Fruit fly (Drosophila melanogaster) whole organism, embryonic: ENCODE results near the gene CG44362.

Source experiments
- Blimp-1 ChIP-seq: fragments of 200-800 bp; sonication (Bioruptor generic); optimal IDR thresholded peaks from 3 replicates; lab custom pipeline; 2018; ENCODE audit warnings: missing biosample characterization, missing genetic modification characterization, mild to moderate bottlenecking, moderate library complexity, missing genetic modification reagents
- CG10462 ChIP-seq: fragments of 200-800 bp; sonication (Bioruptor generic); optimal IDR thresholded peaks from 2 replicates; lab custom pipeline; 2016; ENCODE audit warnings: missing biosample characterization, missing genetic modification characterization
- CG10979 ChIP-seq: fragments of 200-800 bp; sonication (Bioruptor generic); optimal IDR thresholded peaks from 2 replicates; lab custom pipeline; 2018; ENCODE audit warnings: missing biosample characterization, mild to moderate bottlenecking, missing genetic modification characterization, moderate library complexity
- CG14710 ChIP-seq: fragments of 200-800 bp; sonication (Bioruptor generic); optimal IDR thresholded peaks from 3 replicates; lab custom pipeline; 2019; ENCODE audit warnings: missing biosample characterization, mild to moderate bottlenecking, missing genetic modification characterization, moderate library complexity
- CG15601 ChIP-seq: fragments of 200-800 bp; sonication (Bioruptor generic); optimal IDR thresholded peaks from 3 replicates; lab custom pipeline; 2019; ENCODE audit warnings: missing biosample characterization, mild to moderate bottlenecking, missing genetic modification characterization, moderate library complexity
- CG18262 ChIP-seq: fragments of 200-800 bp; optimal IDR thresholded peaks from 3 replicates; lab custom pipeline; 2019; ENCODE audit warnings: missing biosample characterization, mild to moderate bottlenecking, missing genetic modification characterization, moderate library complexity
- CG1832 ChIP-seq: fragments of 200-800 bp; sonication (Bioruptor generic); optimal IDR thresholded peaks from 2 replicates; lab custom pipeline; 2017; ENCODE audit warnings: missing biosample characterization, mild to moderate bottlenecking, missing genetic modification characterization, inconsistent platforms
- CG30431 ChIP-seq: fragments of 200-800 bp; sonication (Bioruptor generic); optimal IDR thresholded peaks from 2 replicates; lab custom pipeline; 2017; ENCODE audit warnings: missing biosample characterization, missing genetic modification characterization
- CG4424 ChIP-seq: fragments of 200-800 bp; sonication (Bioruptor generic); optimal IDR thresholded peaks from 3 replicates; lab custom pipeline; 2016; ENCODE audit warnings: missing biosample characterization, missing genetic modification characterization
- CG6175 ChIP-seq: fragments of 200-800 bp; sonication (Bioruptor generic); IDR thresholded peaks from 3 replicates; pipeline ENCODE4 v1.3.6; 2022; ENCODE audit warnings: missing biosample characterization, missing genetic modification characterization
- CG6254 ChIP-seq: fragments of 200-800 bp; sonication (Bioruptor generic); optimal IDR thresholded peaks from 3 replicates; lab custom pipeline; 2017; ENCODE audit warnings: mild to moderate bottlenecking, missing biosample characterization, missing genetic modification reagents, missing genetic modification characterization
- CG6689 ChIP-seq: fragments of 200-800 bp; sonication (Bioruptor generic); IDR thresholded peaks from 2 replicates; pipeline ENCODE4 v1.3.6; 2022; ENCODE audit warnings: missing biosample characterization, missing genetic modification characterization
- CG7556 ChIP-seq: fragments of 200-800 bp; sonication (Bioruptor generic); optimal IDR thresholded peaks from 2 replicates; lab custom pipeline; 2017; ENCODE audit warnings: missing biosample characterization, mild to moderate bottlenecking, missing genetic modification characterization
- CG7839 ChIP-seq: fragments of 200-800 bp; sonication (Bioruptor generic); optimal IDR thresholded peaks from 3 replicates; lab custom pipeline; 2018; ENCODE audit warnings: missing biosample characterization, mild to moderate bottlenecking, missing genetic modification characterization, moderate library complexity
- CG8388 ChIP-seq: fragments of 200-800 bp; sonication (Bioruptor generic); optimal IDR thresholded peaks from 2 replicates; lab custom pipeline; 2019; ENCODE audit warnings: missing biosample characterization, mild to moderate bottlenecking, missing genetic modification characterization, moderate library complexity
- D ChIP-seq, 2 experiments: fragments of 200-800 bp in 1 of 2; fragments of >200 bp in 1 of 2; sonication (Bioruptor generic) in 1 of 2; optimal IDR thresholded peaks; 2 replicates in 1 of 2; 3 replicates in 1 of 2; lab custom pipeline; 2017; ENCODE audit warnings: mild to moderate bottlenecking in 1 of 2, missing biosample characterization in 1 of 2, missing genetic modification characterization in 1 of 2, missing genetic modification reagents in 1 of 2
- E2f2 ChIP-seq: fragments of 200-800 bp; sonication (Bioruptor generic); IDR thresholded peaks from 2 replicates; pipeline ENCODE4 v1.3.6; 2022; ENCODE audit warnings: missing biosample characterization, missing genetic modification characterization
- Hr3 ChIP-seq: fragments of 200-800 bp; sonication (Bioruptor generic); optimal IDR thresholded peaks from 3 replicates; lab custom pipeline; 2016; ENCODE audit warnings: missing biosample characterization, missing genetic modification characterization
- Med ChIP-seq: fragments of 200-800 bp; sonication (Bioruptor generic); peaks from one replicate; lab custom pipeline; 2016; ENCODE audit warnings: missing biosample characterization, missing genetic modification characterization, mild to moderate bottlenecking, inconsistent platforms, moderate library complexity
- NFAT ChIP-seq: fragments of 200-800 bp; sonication (Bioruptor generic); IDR thresholded peaks from 2 replicates; pipeline ENCODE4 v1.3.6; 2022; ENCODE audit warnings: missing biosample characterization, missing genetic modification characterization
- Oli ChIP-seq: fragments of 200-800 bp; sonication (Bioruptor generic); optimal IDR thresholded peaks from 2 replicates; lab custom pipeline; 2018; ENCODE audit warnings: missing biosample characterization, mild to moderate bottlenecking, missing genetic modification characterization, moderate library complexity
- Scr ChIP-seq: fragments of 200-800 bp; sonication (Bioruptor generic); IDR thresholded peaks from 2 replicates; pipeline ENCODE4 v1.3.6; 2022; ENCODE audit warnings: missing biosample characterization, missing genetic modification characterization; ENCODE audit not compliant: partially characterized antibody
- Sox100B ChIP-seq: fragments of 200-800 bp; sonication (Bioruptor generic); optimal IDR thresholded peaks from 3 replicates; lab custom pipeline; 2018; ENCODE audit warnings: missing biosample characterization, mild to moderate bottlenecking, missing genetic modification characterization
- abd-A ChIP-seq: fragments of 200-800 bp; sonication (Bioruptor generic); optimal IDR thresholded peaks from 3 replicates; lab custom pipeline; 2019; ENCODE audit warnings: missing biosample characterization, mild to moderate bottlenecking, missing genetic modification characterization, moderate library complexity
- cg ChIP-seq: fragments of 200-800 bp; sonication (Bioruptor generic); optimal IDR thresholded peaks from 3 replicates; lab custom pipeline; 2019; ENCODE audit warnings: missing biosample characterization, mild to moderate bottlenecking, missing genetic modification characterization, moderate library complexity
- chm ChIP-seq: fragments of 200-800 bp; sonication (Bioruptor generic); IDR thresholded peaks from 2 replicates; pipeline ENCODE4 v1.3.6; 2022; ENCODE audit warnings: missing biosample characterization, missing genetic modification characterization
- crol ChIP-seq: fragments of 200-800 bp; sonication (Bioruptor generic); IDR thresholded peaks from 2 replicates; pipeline ENCODE4 v1.3.6; 2022; ENCODE audit warnings: missing biosample characterization, missing genetic modification characterization
- dmrt11E ChIP-seq: fragments of 200-800 bp; sonication (Bioruptor generic); optimal IDR thresholded peaks from 3 replicates; lab custom pipeline; 2018; ENCODE audit warnings: missing biosample characterization, mild to moderate bottlenecking, missing genetic modification characterization, moderate library complexity
- fd96Cb ChIP-seq: fragments of 200-800 bp; sonication (Bioruptor generic); optimal IDR thresholded peaks from 2 replicates; lab custom pipeline; 2018; ENCODE audit warnings: missing biosample characterization, mild to moderate bottlenecking, missing genetic modification characterization, moderate library complexity
- gce ChIP-seq: fragments of 200-800 bp; sonication (Bioruptor generic); IDR thresholded peaks from 3 replicates; pipeline ENCODE4 v1.3.6; 2022; ENCODE audit warnings: missing biosample characterization, missing genetic modification characterization
- gem ChIP-seq: fragments of 200-800 bp; sonication (Bioruptor generic); optimal IDR thresholded peaks from 2 replicates; lab custom pipeline; 2019; ENCODE audit warnings: missing biosample characterization, mild to moderate bottlenecking, missing genetic modification characterization, moderate library complexity
- gsb-n ChIP-seq: fragments of 200-800 bp; sonication (Bioruptor generic); optimal IDR thresholded peaks from 3 replicates; lab custom pipeline; 2018; ENCODE audit warnings: missing biosample characterization, mild to moderate bottlenecking, missing genetic modification characterization
- hkb ChIP-seq, 2 experiments: fragments of 200-800 bp in 1 of 2; fragments of >200 bp in 1 of 2; sonication (Bioruptor generic) in 1 of 2; IDR thresholded peaks in 1 of 2; optimal IDR thresholded peaks in 1 of 2; 2 replicates each; pipeline versions ENCODE4 v1.3.6 to Lab custom; 2017 to 2022; ENCODE audit warnings: missing biosample characterization in 1 of 2, missing genetic modification characterization in 1 of 2
- lola ChIP-seq, 3 experiments: fragments of >200 bp in 2 of 3; fragments of 200-800 bp in 1 of 3; sonication (Bioruptor generic) in 1 of 3; optimal IDR thresholded peaks; 2 replicates each; lab custom pipeline; 2017 to 2019; ENCODE audit warnings: missing biosample characterization in 3 of 3, missing genetic modification characterization in 3 of 3, mild to moderate bottlenecking in 1 of 3, moderate library complexity in 1 of 3
- lov ChIP-seq, 2 experiments: fragments of 200-800 bp in 1 of 2; fragments of >200 bp in 1 of 2; sonication (Bioruptor generic) in 1 of 2; IDR thresholded peaks in 1 of 2; optimal IDR thresholded peaks in 1 of 2; 2 replicates in 1 of 2; 3 replicates in 1 of 2; pipeline versions ENCODE4 v1.3.6 to Lab custom; 2017 to 2022; ENCODE audit warnings: missing biosample characterization in 1 of 2, missing genetic modification characterization in 1 of 2
- nmo ChIP-seq: fragments of 200-800 bp; sonication (Bioruptor generic); optimal IDR thresholded peaks from 2 replicates; lab custom pipeline; 2018; ENCODE audit warnings: missing biosample characterization, mild to moderate bottlenecking, missing genetic modification characterization, moderate library complexity
- otp ChIP-seq: fragments of 200-800 bp; sonication (Bioruptor generic); IDR thresholded peaks from 3 replicates; pipeline ENCODE4, ENCODE4 v1.3.6; 2022; ENCODE audit warnings: missing biosample characterization, missing genetic modification characterization
- sd ChIP-seq: fragments of 200-800 bp; sonication (Bioruptor generic); optimal IDR thresholded peaks from 3 replicates; lab custom pipeline; 2018; ENCODE audit warnings: missing biosample characterization, mild to moderate bottlenecking, missing genetic modification characterization, moderate library complexity
- slou ChIP-seq: fragments of 200-800 bp; sonication (Bioruptor generic); optimal IDR thresholded peaks from 3 replicates; lab custom pipeline; 2016; ENCODE audit warnings: missing biosample characterization, missing genetic modification characterization
- sob ChIP-seq: fragments of 200-800 bp; sonication (Bioruptor generic); IDR thresholded peaks from 2 replicates; pipeline ENCODE4 v1.3.6; 2022; ENCODE audit warnings: missing biosample characterization, missing genetic modification characterization
- sqz ChIP-seq: fragments of 200-800 bp; sonication (Bioruptor generic); optimal IDR thresholded peaks from 3 replicates; lab custom pipeline; 2018; ENCODE audit warnings: missing biosample characterization, mild to moderate bottlenecking, missing genetic modification characterization
- sr ChIP-seq: fragments of 200-800 bp; sonication (Bioruptor generic); IDR thresholded peaks from 3 replicates; pipeline ENCODE4 v1.3.6; 2022; ENCODE audit warnings: missing biosample characterization, missing genetic modification characterization
- stc ChIP-seq: fragments of 200-800 bp; sonication (Bioruptor generic); IDR thresholded peaks from 2 replicates; pipeline ENCODE4 v1.3.6; 2022; ENCODE audit warnings: missing biosample characterization, missing genetic modification characterization
- trem ChIP-seq: fragments of 200-800 bp; optimal IDR thresholded peaks from 3 replicates; lab custom pipeline; 2019; ENCODE audit warnings: missing biosample characterization, mild to moderate bottlenecking, missing genetic modification characterization, moderate library complexity
- vvl ChIP-seq: fragments of 200-800 bp; sonication (Bioruptor generic); IDR thresholded peaks from 2 replicates; pipeline ENCODE4 v1.3.6; 2022; ENCODE audit warnings: missing biosample characterization, missing genetic modification characterization

The CG44362 gene

dm6 chr3L:11368319-11369299 lies 28.7 kb upstream of the CG44362 start (continued):
- TF ChIP-seq crol (GFP tag; lab: Robert Waterston, UW) (peak; percentile 70), stc (GFP tag; lab: Robert Waterston, UW) (0 out of 2 replicates have a peak, but pooled peaks have one; percentile 41), CG1832 (no peak), CG4424 (peak; percentile 25), CG6254 (GFP tag; lab: Kevin White, UChicago) (peak; percentile 17), CG7556 (GFP tag; lab: Kevin White, UChicago) (peak; percentile 23), fd96Cb (tag; lab: Kevin White, UChicago) (peak; percentile 31), sr (GFP tag; lab: Robert Waterston, UW) (no peak), CG10979 (tag; lab: Kevin White, UChicago) (peak; percentile 43), slou (GFP tag; lab: Kevin White, UChicago) (no peak), Oli (tag; lab: Kevin White, UChicago) (peak; percentile 32), Med (peak; percentile 21), sqz (GFP tag; lab: Kevin White, UChicago) (peak; percentile 7), NFAT (GFP tag; lab: Robert Waterston, UW) (no peak), Blimp-1 (GFP tag; lab: Kevin White, UChicago) (peak; percentile 23), CG6175 (GFP tag; lab: Robert Waterston, UW) (0 out of 3 replicates have a peak, but pooled peaks have one; percentile 12), cg (GFP tag; lab: Kevin White, UChicago) (peak; percentile 23), CG7839 (tag; lab: Kevin White, UChicago) (peak; percentile 20), CG6689 (0 out of 2 replicates have a peak, but pooled peaks have one; percentile 31), CG8388 (peak; percentile 18), lola (GFP tag; optimal IDR thresholded peaks at IDR 0.05; lab: Kevin White, UChicago) (peak in 1 of 3 experiments; percentile 35), gsb-n (tag; lab: Kevin White, UChicago) (peak; percentile 47), CG18262 (tag; lab: Kevin White, UChicago) (peak; percentile 65), nmo (GFP tag; lab: Kevin White, UChicago) (peak; percentile 42), E2f2 (0 out of 2 replicates have a peak, but pooled peaks have one; percentile 9), abd-A (tag; lab: Kevin White, UChicago) (peak; percentile 55), chm (GFP tag; lab: Robert Waterston, UW) (peak; percentile 41; the same call in 1 of the 2 replicates), CG15601 (tag; lab: Kevin White, UChicago) (peak; percentile 12), hkb (optimal IDR thresholded peaks at IDR 0.05; lab: Kevin White, UChicago) (no peak), hkb (GFP tag; IDR thresholded peaks at IDR 0.05; lab: Robert Waterston, UW) (peak; percentile 7; the same call in 1 of the 2 replicates), gce (GFP tag; lab: Robert Waterston, UW) (peak; percentile 64; the same call in 1 of the 3 replicates), gem (tag; lab: Kevin White, UChicago) (peak; percentile 63), otp (GFP tag; lab: Robert Waterston, UW) (0 out of 3 replicates have a peak, but pooled peaks have one; percentile 8), Hr3 (no peak), Sox100B (GFP tag; lab: Kevin White, UChicago) (peak; percentile 41), sob (GFP tag; lab: Robert Waterston, UW) (0 out of 2 replicates have a peak, but pooled peaks have one; percentile 44), dmrt11E (peak; percentile 27), CG10462 (no peak), CG14710 (tag; lab: Kevin White, UChicago) (peak; percentile 25), Scr (no peak), vvl (peak; percentile 40), D (optimal IDR thresholded peaks at IDR 0.05; lab: Kevin White, UChicago) (no peak), D (GFP tag; optimal IDR thresholded peaks at IDR 0.05; lab: Kevin White, UChicago) (peak; percentile 23), trem (peak; percentile 9), CG30431 (GFP tag; lab: Kevin White, UChicago) (no peak), sd (no peak), lov (optimal IDR thresholded peaks at IDR 0.05; lab: Kevin White, UChicago) (no peak), lov (GFP tag; IDR thresholded peaks at IDR 0.05; lab: Robert Waterston, UW) (peak; percentile 45; the same call in 1 of the 3 replicates)
